Worm (Caenorhabditis elegans) whole organism, L1 larva: ENCODE data around the gene ZK470.6.

ENCODE experiments used
- C34B4.2 ChIP-seq: sonication (generic microtip); optimal IDR thresholded peaks from 2 replicates; lab custom pipeline; 2017; ENCODE audit warnings: mild to moderate bottlenecking, missing genetic modification characterization, missing compliant biosample characterization
- alr-1 ChIP-seq: fragments of 200-800 bp; sonication (Bioruptor generic); optimal IDR thresholded peaks from 2 replicates; lab custom pipeline; 2018; ENCODE audit warnings: borderline replicate concordance, mild to moderate bottlenecking, missing genetic modification characterization, missing compliant biosample characterization
- ama-1 ChIP-seq: fragments of 150-350 bp; optimal IDR thresholded peaks from 2 replicates; lab custom pipeline; 2014
- ceh-8 ChIP-seq: fragments of 200-800 bp; sonication (Bioruptor generic); optimal IDR thresholded peaks from 2 replicates; lab custom pipeline; 2018; ENCODE audit warnings: mild to moderate bottlenecking, missing genetic modification characterization, moderate library complexity, missing compliant biosample characterization
- dpl-1 ChIP-seq, 3 experiments: fragments of 150-350 bp in 2 of 3; sonication (generic microtip) in 1 of 3; optimal IDR thresholded peaks; 2 replicates each; lab custom pipeline; 2014 to 2017; ENCODE audit warnings: missing biosample characterization in 3 of 3, missing genetic modification characterization in 3 of 3, missing genetic modification reagents in 3 of 3
- dsc-1 ChIP-seq: sonication (generic microtip); optimal IDR thresholded peaks from 2 replicates; lab custom pipeline; 2016; ENCODE audit warnings: mild to moderate bottlenecking, missing genetic modification characterization, missing compliant biosample characterization
- efl-1 ChIP-seq, 4 experiments: fragments of 150-350 bp; optimal IDR thresholded peaks in 3 of 4; peaks in 1 of 4; 1 replicate in 1 of 4; 2 replicates in 3 of 4; lab custom pipeline; 2014; ENCODE audit warnings: missing biosample characterization in 2 of 4, missing genetic modification characterization in 2 of 4, missing genetic modification reagents in 2 of 4
- efl-3 ChIP-seq: fragments of 200-800 bp; sonication (Bioruptor generic); optimal IDR thresholded peaks from 2 replicates; lab custom pipeline; 2018; ENCODE audit warnings: mild to moderate bottlenecking, missing genetic modification characterization, missing compliant biosample characterization
- egl-13 ChIP-seq: sonication (generic microtip); optimal IDR thresholded peaks from 2 replicates; lab custom pipeline; 2016; ENCODE audit warnings: missing genotype, missing genetic modification reagents, missing genetic modification characterization, missing compliant biosample characterization
- egl-27 ChIP-seq, 2 experiments: fragments of 150-350 bp in 1 of 2; sonication (generic microtip); optimal IDR thresholded peaks; 3 replicates each; lab custom pipeline; 2017 to 2018; ENCODE audit warnings: missing biosample characterization in 2 of 2, missing genetic modification characterization in 2 of 2, missing genetic modification reagents in 2 of 2
- elt-2 ChIP-seq: sonication (generic microtip); optimal IDR thresholded peaks from 2 replicates; lab custom pipeline; 2016; ENCODE audit warnings: missing genetic modification characterization, mild to moderate bottlenecking, inconsistent platforms, missing compliant biosample characterization, missing genetic modification reagents
- ets-5 ChIP-seq: fragments of 200-800 bp; sonication (Bioruptor generic); IDR thresholded peaks from 2 replicates; pipeline ENCODE4 v1.3.6; 2022; ENCODE audit warnings: missing genetic modification characterization, missing compliant biosample characterization
- fkh-4 ChIP-seq: sonication (generic microtip); optimal IDR thresholded peaks from 2 replicates; lab custom pipeline; 2016; ENCODE audit warnings: missing compliant biosample characterization, missing genetic modification characterization, borderline replicate concordance
- hlh-4 ChIP-seq: sonication (generic microtip); optimal IDR thresholded peaks from 2 replicates; lab custom pipeline; 2016; ENCODE audit warnings: mild to moderate bottlenecking, missing genetic modification characterization, missing compliant biosample characterization
- hpl-2 ChIP-seq: fragments of 150-350 bp; optimal IDR thresholded peaks from 2 replicates; lab custom pipeline; 2014; ENCODE audit warnings: missing biosample characterization, missing genetic modification reagents, missing genetic modification characterization
- irx-1 ChIP-seq: sonication (generic microtip); optimal IDR thresholded peaks from 2 replicates; lab custom pipeline; 2016; ENCODE audit warnings: missing genetic modification characterization, missing compliant biosample characterization
- isw-1 ChIP-seq: fragments of 200-800 bp; sonication (Bioruptor generic); IDR thresholded peaks from 2 replicates; pipeline ENCODE4 v1.3.6; 2022; ENCODE audit warnings: missing genetic modification characterization, missing compliant biosample characterization
- lin-13 ChIP-seq: fragments of 150-350 bp; optimal IDR thresholded peaks from 2 replicates; lab custom pipeline; 2014; ENCODE audit warnings: missing biosample characterization, missing genetic modification reagents, missing genetic modification characterization
- lin-14 ChIP-seq: fragments of 200-800 bp; sonication (Bioruptor generic); optimal IDR thresholded peaks from 2 replicates; lab custom pipeline; 2018; ENCODE audit warnings: mild to moderate bottlenecking, missing genetic modification characterization, moderate library complexity, missing compliant biosample characterization
- lin-35 ChIP-seq, 2 experiments: fragments of 150-350 bp; optimal IDR thresholded peaks; 2 replicates each; lab custom pipeline; 2014; ENCODE audit warnings: missing biosample characterization in 2 of 2, missing genetic modification characterization in 2 of 2, missing genetic modification reagents in 2 of 2
- lir-3 ChIP-seq: sonication (generic microtip); optimal IDR thresholded peaks from 2 replicates; lab custom pipeline; 2016; ENCODE audit warnings: mild to moderate bottlenecking, missing genetic modification characterization, moderate library complexity, missing compliant biosample characterization; ENCODE audit not compliant: poor library complexity
- mab-9 ChIP-seq: fragments of 200-800 bp; sonication (Bioruptor generic); IDR thresholded peaks from 2 replicates; pipeline ENCODE4 v1.3.6; 2022; ENCODE audit warnings: missing genetic modification reagents, missing genetic modification characterization, missing compliant biosample characterization
- mdl-1 ChIP-seq, 2 experiments: fragments of 150-350 bp; optimal IDR thresholded peaks; 2 replicates each; lab custom pipeline; 2014 to 2017; ENCODE audit warnings: missing biosample characterization in 2 of 2, missing genetic modification characterization in 2 of 2, inconsistent platforms in 1 of 2
- mef-2 ChIP-seq: fragments of 150-350 bp; optimal IDR thresholded peaks from 2 replicates; lab custom pipeline; 2014; ENCODE audit warnings: missing biosample characterization, missing genetic modification characterization
- nhr-11 ChIP-seq: fragments of 150-350 bp; optimal IDR thresholded peaks from 2 replicates; lab custom pipeline; 2014; ENCODE audit warnings: missing biosample characterization, missing genetic modification characterization
- nhr-19 ChIP-seq: fragments of 200-800 bp; sonication (Bioruptor generic); conservative IDR thresholded peaks from 2 replicates; pipeline ENCODE4 v1.3.6; 2022; ENCODE audit warnings: missing genetic modification characterization, missing compliant biosample characterization
- nhr-20 ChIP-seq: sonication (generic microtip); optimal IDR thresholded peaks from 2 replicates; lab custom pipeline; 2016; ENCODE audit warnings: mild to moderate bottlenecking, missing genetic modification characterization, missing compliant biosample characterization
- nhr-28 ChIP-seq: fragments of 150-350 bp; optimal IDR thresholded peaks from 2 replicates; lab custom pipeline; 2014; ENCODE audit warnings: missing biosample characterization, missing genetic modification characterization
- nhr-71 ChIP-seq: sonication (generic microtip); optimal IDR thresholded peaks from 2 replicates; lab custom pipeline; 2016; ENCODE audit warnings: mild to moderate bottlenecking, missing genetic modification characterization, moderate library complexity, missing compliant biosample characterization
- nhr-77 ChIP-seq: fragments of 150-350 bp; optimal IDR thresholded peaks from 2 replicates; lab custom pipeline; 2014; ENCODE audit warnings: missing biosample characterization, missing genetic modification characterization
- nhr-85 ChIP-seq: sonication (generic microtip); peaks from one replicate; lab custom pipeline; 2016; ENCODE audit warnings: missing genetic modification characterization, inconsistent platforms, missing compliant biosample characterization
- nhr-90 ChIP-seq: sonication (generic microtip); optimal IDR thresholded peaks from 2 replicates; lab custom pipeline; 2016; ENCODE audit warnings: mild to moderate bottlenecking, missing genetic modification characterization, missing compliant biosample characterization; ENCODE audit not compliant: poor library complexity
- pag-3 ChIP-seq: sonication (generic microtip); optimal IDR thresholded peaks from 2 replicates; lab custom pipeline; 2017; ENCODE audit warnings: missing genetic modification characterization, mild to moderate bottlenecking, missing compliant biosample characterization, antibody characterized with exemption, borderline replicate concordance; ENCODE audit not compliant: insufficient read depth
- pax-3 ChIP-seq: fragments of 200-800 bp; sonication (Bioruptor generic); optimal IDR thresholded peaks from 2 replicates; lab custom pipeline; 2018; ENCODE audit warnings: mild to moderate bottlenecking, missing genetic modification characterization, moderate library complexity, missing compliant biosample characterization
- pqm-1 ChIP-seq: sonication (generic microtip); optimal IDR thresholded peaks from 3 replicates; lab custom pipeline; 2017; ENCODE audit warnings: missing biosample characterization, missing genetic modification characterization
- skn-1 ChIP-seq: fragments of 150-350 bp; optimal IDR thresholded peaks from 2 replicates; lab custom pipeline; 2014; ENCODE audit warnings: missing biosample characterization, missing genetic modification characterization
- sptf-1 ChIP-seq: fragments of 150-350 bp; optimal IDR thresholded peaks from 2 replicates; lab custom pipeline; 2014; ENCODE audit warnings: missing biosample characterization, missing genetic modification characterization
- sup-37 ChIP-seq: fragments of 200-800 bp; sonication (Bioruptor generic); optimal IDR thresholded peaks from 2 replicates; lab custom pipeline; 2018; ENCODE audit warnings: mild to moderate bottlenecking, missing genetic modification characterization, missing compliant biosample characterization
- swsn-7 ChIP-seq: sonication (generic microtip); optimal IDR thresholded peaks from 2 replicates; lab custom pipeline; 2016; ENCODE audit warnings: missing genetic modification characterization, missing compliant biosample characterization
- unc-62 ChIP-seq: fragments of 150-350 bp; optimal IDR thresholded peaks from 2 replicates; lab custom pipeline; 2014; ENCODE audit warnings: missing biosample characterization, missing genetic modification reagents, missing genetic modification characterization
- unc-86 ChIP-seq: sonication (generic microtip); optimal IDR thresholded peaks from 2 replicates; lab custom pipeline; 2016; ENCODE audit warnings: missing genetic modification characterization, missing compliant biosample characterization
- unc-98 ChIP-seq: fragments of 200-800 bp; sonication (Bioruptor generic); IDR thresholded peaks from 2 replicates; pipeline ENCODE4 v1.3.6; 2022; ENCODE audit warnings: missing genetic modification characterization, missing compliant biosample characterization
- xbp-1 ChIP-seq: sonication (generic microtip); optimal IDR thresholded peaks from 2 replicates; lab custom pipeline; 2016; ENCODE audit warnings: missing genetic modification characterization, missing compliant biosample characterization
- zag-1 ChIP-seq: fragments of 150-350 bp; optimal IDR thresholded peaks from 2 replicates; lab custom pipeline; 2014; ENCODE audit warnings: missing biosample characterization, missing genetic modification characterization
- zip-4 ChIP-seq: fragments of 200-800 bp; sonication (Bioruptor generic); optimal IDR thresholded peaks from 2 replicates; lab custom pipeline; 2018; ENCODE audit warnings: mild to moderate bottlenecking, missing genetic modification characterization, moderate library complexity, missing compliant biosample characterization
- ztf-11 ChIP-seq, 2 experiments: sonication (generic microtip); optimal IDR thresholded peaks; 2 replicates each; lab custom pipeline; 2016 to 2017; ENCODE audit warnings: missing genetic modification characterization in 2 of 2, missing biosample characterization in 1 of 2, missing compliant biosample characterization in 1 of 2
- ztf-4 ChIP-seq: fragments of 150-350 bp; optimal IDR thresholded peaks from 2 replicates; lab custom pipeline; 2014; ENCODE audit warnings: missing biosample characterization, missing genetic modification characterization

Gene ZK470.6

ce11 chrX:4142648-4143259 is 34.5 kb downstream of the ZK470.6 start (continued):
- TF ChIP-seq efl-1 (optimal IDR thresholded peaks at IDR 0.05; lab: Kevin White, UChicago) (peak in 1 of 2 experiments; percentile 14), efl-1 (GFP tag; optimal IDR thresholded peaks at IDR 0.05 in 1 of 2; lab: Kevin White, UChicago) (peak in 1 of 2 experiments; percentile 93), ama-1 (lab: Kevin White, UChicago) (no peak), unc-98 (GFP tag; lab: Robert Waterston, UW) (0 out of 2 replicates have a peak, but pooled peaks have one; percentile 31), irx-1 (tag; lab: Kevin White, UChicago) (no peak), swsn-7 (tag; lab: Kevin White, UChicago) (peak; percentile 20), nhr-11 (tag; lab: Kevin White, UChicago) (no peak), pag-3 (tag; lab: Kevin White, UChicago) (no peak), mab-9 (GFP tag; lab: Robert Waterston, UW) (peak; percentile 23; the same call in 1 of the 2 replicates), nhr-71 (tag; lab: Kevin White, UChicago) (peak; percentile 81), sptf-1 (tag; lab: Kevin White, UChicago) (no peak), skn-1 (tag; lab: Kevin White, UChicago) (no peak)

- TF ChIP-seq dpl-1 (GFP tag; optimal IDR thresholded peaks at IDR 0.05; lab: Kevin White, UChicago) (peak; percentile 12 to 49 (median 43)), unc-62 (GFP tag; lab: Kevin White, UChicago) (no peak), mef-2 (peak; percentile 77), nhr-19 (GFP tag; lab: Robert Waterston, UW) (peak; percentile 96), alr-1 (tag; lab: Kevin White, UChicago) (no peak), zag-1 (tag; lab: Kevin White, UChicago) (peak; percentile 32), ztf-4 (peak; percentile 91), mdl-1 (tag; optimal IDR thresholded peaks at IDR 0.05; lab: Kevin White, UChicago) (peak; percentile 74 to 99), lin-14 (GFP tag; lab: Kevin White, UChicago) (peak; percentile 98), lin-13 (GFP tag; lab: Kevin White, UChicago) (peak; percentile 31), egl-13 (tag; lab: Kevin White, UChicago) (peak; percentile 83), irx-1 (tag; lab: Kevin White, UChicago) (peak; percentile 82), nhr-28 (tag; lab: Kevin White, UChicago) (peak; percentile 66), nhr-90 (tag; lab: Kevin White, UChicago) (peak; percentile 95), egl-27 (tag; optimal IDR thresholded peaks at IDR 0.05; lab: Kevin White, UChicago) (no peak), ztf-11 (tag; optimal IDR thresholded peaks at IDR 0.05; lab: Kevin White, UChicago) (no peak), isw-1 (peak; percentile 47), efl-3 (GFP tag; lab: Kevin White, UChicago) (no peak), ama-1 (lab: Kevin White, UChicago) (no peak), pqm-1 (tag; lab: Kevin White, UChicago) (no peak), pax-3 (tag; lab: Kevin White, UChicago) (peak; percentile 76), xbp-1 (tag; lab: Kevin White, UChicago) (peak; percentile 73), elt-2 (tag; lab: Kevin White, UChicago) (peak; percentile 90), zip-4 (GFP tag; lab: Kevin White, UChicago) (peak; percentile 80), nhr-20 (peak; percentile 99), unc-86 (tag; lab: Kevin White, UChicago) (peak; percentile 60), pag-3 (tag; lab: Kevin White, UChicago) (peak; percentile 59), fkh-4 (tag; lab: Kevin White, UChicago) (no peak), sptf-1 (tag; lab: Kevin White, UChicago) (no peak), dsc-1 (tag; lab: Kevin White, UChicago) (peak; percentile 9), ceh-8 (GFP tag; lab: Kevin White, UChicago) (peak; percentile 35), ets-5 (no peak), hpl-2 (GFP tag; lab: Kevin White, UChicago) (peak; percentile 10), nhr-77 (tag; lab: Kevin White, UChicago) (peak; percentile 47), C34B4.2 (no peak), hlh-4 (tag; lab: Kevin White, UChicago) (peak; percentile 40), lir-3 (tag; lab: Kevin White, UChicago) (peak; percentile 87), lin-35 (GFP tag; optimal IDR thresholded peaks at IDR 0.05; lab: Kevin White, UChicago) (peak; percentile 19 to 88), nhr-85 (peak; percentile 99), efl-1 (optimal IDR thresholded peaks at IDR 0.05; lab: Kevin White, UChicago) (peak; percentile 39 to 47), efl-1 (GFP tag; optimal IDR thresholded peaks at IDR 0.05 in 1 of 2; lab: Kevin White, UChicago) (peak; percentile 19 to 95), sup-37 (GFP tag; lab: Kevin White, UChicago) (peak; percentile 77)
Observed at ce11 chrX:4142202-4142601, 35.1 kb downstream of the ZK470.6 start.
